Worm (Caenorhabditis elegans) whole organism, mixed stage, embryonic: ENCODE data around the gene natc-2.

Experiments
- ceh-39 ChIP-seq: fragments of 150-350 bp; optimal IDR thresholded peaks from 2 replicates; lab custom pipeline; 2014; ENCODE audit warnings: missing biosample characterization, missing genetic modification characterization
- cnd-1 ChIP-seq: fragments of 200-800 bp; sonication (Bioruptor generic); optimal IDR thresholded peaks from 2 replicates; lab custom pipeline; 2018; ENCODE audit warnings: mild to moderate bottlenecking, missing genetic modification characterization, missing compliant biosample characterization
- drap-1 ChIP-seq: fragments of 200-800 bp; sonication (Bioruptor generic); optimal IDR thresholded peaks from 3 replicates; lab custom pipeline; 2018; ENCODE audit warnings: mild to moderate bottlenecking, missing genetic modification characterization, missing compliant biosample characterization
- elt-3 ChIP-seq: fragments of 150-350 bp; optimal IDR thresholded peaks from 2 replicates; lab custom pipeline; 2014; ENCODE audit warnings: missing biosample characterization, missing genetic modification characterization
- flh-1 ChIP-seq: fragments of 200-800 bp; sonication (Bioruptor generic); optimal IDR thresholded peaks from 2 replicates; lab custom pipeline; 2018; ENCODE audit warnings: mild to moderate bottlenecking, missing genetic modification characterization, moderate library complexity, missing compliant biosample characterization
- hlh-1 ChIP-seq: fragments of 150-350 bp; optimal IDR thresholded peaks from 2 replicates; lab custom pipeline; 2014; ENCODE audit warnings: missing biosample characterization, missing genetic modification reagents, missing genetic modification characterization
- mls-2 ChIP-seq: sonication (generic microtip); optimal IDR thresholded peaks from 2 replicates; lab custom pipeline; 2016; ENCODE audit warnings: mild to moderate bottlenecking, missing genetic modification characterization, moderate library complexity, missing compliant biosample characterization
- nhr-28 ChIP-seq: fragments of 150-350 bp; optimal IDR thresholded peaks from 2 replicates; lab custom pipeline; 2014; ENCODE audit warnings: missing biosample characterization, missing genetic modification characterization
- nhr-76 ChIP-seq: sonication (generic microtip); optimal IDR thresholded peaks from 2 replicates; lab custom pipeline; 2017; ENCODE audit warnings: missing biosample characterization, missing genetic modification characterization
- unc-39 ChIP-seq: fragments of 150-350 bp; optimal IDR thresholded peaks from 2 replicates; lab custom pipeline; 2014; ENCODE audit warnings: missing biosample characterization, missing genetic modification characterization

ce11 chrV:5319477-5319876 lies 45.6 kb downstream of the natc-2 start, which contains the start of gene ceh-34:
- no peak for TF ChIP-seq mls-2 (tag; lab: Kevin White, UChicago)
- TF ChIP-seq drap-1 (GFP tag; lab: Kevin White, UChicago) = no peak
- no peak for TF ChIP-seq ceh-39 (tag; lab: Kevin White, UChicago)
- no peak for TF ChIP-seq nhr-76 (tag; lab: Kevin White, UChicago)
- TF ChIP-seq cnd-1 (tag; lab: Kevin White, UChicago) = no peak
- no peak for TF ChIP-seq flh-1 (GFP tag; lab: Kevin White, UChicago)
- no peak for TF ChIP-seq nhr-28 (tag; lab: Kevin White, UChicago)
- no peak for TF ChIP-seq unc-39
- no peak for TF ChIP-seq hlh-1 (tag; lab: Kevin White, UChicago)
- no peak for TF ChIP-seq elt-3 (tag; lab: Kevin White, UChicago)
